Fruit fly (Drosophila melanogaster): ENCODE results near the gene CG7168.
A peak's percentile ranks its signal among the peaks of the same experiment; 100 is the strongest.

The CG7168 gene

DNA sequence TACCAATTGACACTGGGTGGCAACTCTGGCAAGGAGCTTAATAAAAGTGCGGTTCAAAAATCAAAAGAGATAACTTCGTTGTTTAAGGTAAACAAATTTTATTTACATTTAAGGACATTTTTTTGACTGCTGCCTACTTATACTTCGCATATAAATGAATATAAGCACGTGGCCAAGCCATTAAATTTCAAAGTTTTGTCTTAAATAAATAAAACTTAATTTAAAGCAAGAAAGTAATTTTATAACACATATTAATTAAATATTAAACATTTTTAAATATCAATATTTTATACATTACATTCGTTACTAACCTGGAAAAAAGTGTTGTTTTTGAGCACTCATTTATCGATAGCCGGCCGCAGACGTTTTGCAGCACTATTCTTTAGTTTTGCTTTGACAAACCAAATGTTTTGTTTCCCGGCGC is 37.2 kb downstream of the CG7168 start, which contains the start of the genes CG12321 and MED17 (continued):
- TF ChIP-seq Deaf1 (tag; optimal IDR thresholded peaks at IDR 0.05) = no peak
- TF ChIP-seq sna (GFP tag; IDR thresholded peaks at IDR 0.05; ENCODE audit: partially characterized antibody) = no peak
- TF ChIP-seq CG1603 (tag; optimal IDR thresholded peaks at IDR 0.05) = no peak
- peak; percentile 50; the same call in 1 of the 2 replicates for TF ChIP-seq Oaz (GFP tag; IDR thresholded peaks at IDR 0.05)
- TF ChIP-seq disco-r (GFP tag; optimal IDR thresholded peaks at IDR 0.05) = no peak
- TF ChIP-seq ssp (GFP tag; IDR thresholded peaks at IDR 0.05) = peak; percentile 87
- peak; percentile 29 for TF ChIP-seq Atf-2 (GFP tag; optimal IDR thresholded peaks at IDR 0.05)
- TF ChIP-seq CG13894 (tag; optimal IDR thresholded peaks at IDR 0.05) = no peak
- peak; percentile 85 for TF ChIP-seq ase (GFP tag; IDR thresholded peaks at IDR 0.05)
- no peak for TF ChIP-seq Hr78 (GFP tag; optimal IDR thresholded peaks at IDR 0.05)
- TF ChIP-seq dm (GFP tag; optimal IDR thresholded peaks at IDR 0.05) = peak; percentile 12
- peak; percentile 34 for TF ChIP-seq shn (GFP tag; optimal IDR thresholded peaks at IDR 0.05)
- TF ChIP-seq ems (GFP tag; optimal IDR thresholded peaks at IDR 0.05) = no peak
- no peak for TF ChIP-seq CG12071 (GFP tag; optimal IDR thresholded peaks at IDR 0.05)
- peak; percentile 64 for TF ChIP-seq CG7271 (tag; optimal IDR thresholded peaks at IDR 0.05)
- TF ChIP-seq CG3065 (GFP tag; optimal IDR thresholded peaks at IDR 0.05) = peak; percentile 82
- no peak for TF ChIP-seq CG1832 (GFP tag; optimal IDR thresholded peaks at IDR 0.05)
- peak; percentile 94 for TF ChIP-seq nmo (GFP tag; optimal IDR thresholded peaks at IDR 0.05)
- TF ChIP-seq CG3726 (GFP tag; IDR thresholded peaks at IDR 0.05) = peak; percentile 76; the same call in 2 of the 3 replicates
- TF ChIP-seq CTCF (GFP tag; optimal IDR thresholded peaks at IDR 0.05) = peak; percentile 48
- TF ChIP-seq CG14860 (GFP tag; IDR thresholded peaks at IDR 0.05; ENCODE audit: partially characterized antibody) = no peak
- peak; percentile 72; the same call in 2 of the 3 replicates for TF ChIP-seq H15 (GFP tag; IDR thresholded peaks at IDR 0.05)
- peak; percentile 41 for TF ChIP-seq CG3163 (GFP tag; optimal IDR thresholded peaks at IDR 0.05)
- TF ChIP-seq da (GFP tag; optimal IDR thresholded peaks at IDR 0.05) = no peak
- TF ChIP-seq CG2129 (GFP tag; IDR thresholded peaks at IDR 0.05; ENCODE audit: partially characterized antibody) = no peak
- peak; percentile 58 for TF ChIP-seq vfl (GFP tag; optimal IDR thresholded peaks at IDR 0.05)
- TF ChIP-seq Gsc (GFP tag; IDR thresholded peaks at IDR 0.05) = peak; percentile 52
- peak; percentile 73 for TF ChIP-seq B-H1 (GFP tag; IDR thresholded peaks at IDR 0.05)
- TF ChIP-seq Xrp1 (GFP tag; IDR thresholded peaks at IDR 0.05) = peak; percentile 92
- peak; percentile 31 for TF ChIP-seq pum (GFP tag; optimal IDR thresholded peaks at IDR 0.05)
- TF ChIP-seq tll (GFP tag; optimal IDR thresholded peaks at IDR 0.05) = no peak
- TF ChIP-seq CG12769 (tag; optimal IDR thresholded peaks at IDR 0.05) = no peak
- peak; percentile 56 for TF ChIP-seq CG7786 (GFP tag; optimal IDR thresholded peaks at IDR 0.05)
- peak; percentile 90 for TF ChIP-seq CG18262 (tag; optimal IDR thresholded peaks at IDR 0.05)
- peak; percentile 89 for TF ChIP-seq CG15269 (tag; optimal IDR thresholded peaks at IDR 0.05)
- TF ChIP-seq Drgx (GFP tag; IDR thresholded peaks at IDR 0.05) = peak; percentile 72
- peak; percentile 66 for TF ChIP-seq Dp (GFP tag; optimal IDR thresholded peaks at IDR 0.05)
- TF ChIP-seq CG6175 (GFP tag; IDR thresholded peaks at IDR 0.05) = peak; percentile 79; the same call in 2 of the 3 replicates

DNA sequence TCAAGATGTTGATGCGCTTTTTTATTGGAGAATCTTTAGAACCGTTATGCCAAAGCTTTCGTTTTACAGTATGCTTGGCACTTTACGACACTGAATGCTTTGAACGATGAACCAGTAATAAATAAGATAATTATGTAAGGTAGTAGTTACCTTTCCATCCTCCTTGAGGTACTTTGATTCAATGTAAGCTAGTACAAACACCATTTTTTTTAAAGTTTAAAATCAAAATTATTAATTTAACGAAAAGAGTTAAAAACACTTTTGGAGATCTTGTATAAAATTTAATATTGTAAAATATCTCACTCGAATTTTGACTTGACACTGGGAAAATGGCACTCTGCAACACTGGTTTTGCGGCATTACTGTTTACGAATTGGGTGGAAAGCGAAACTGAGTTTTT is 40.5 kb downstream of the CG7168 start, which contains the start of the genes Arp5 and CG7208:
TSS of gene Arp5 (plus strand) at position 114 of the 400 bp plus-strand sequence.
TSS of gene CG7208 (minus strand) at position 331 of the 400 bp plus-strand sequence.
- peak; percentile 81 for TF ChIP-seq phol (tag; optimal IDR thresholded peaks at IDR 0.05)
- TF ChIP-seq CG33557 (GFP tag; optimal IDR thresholded peaks at IDR 0.05) = peak; percentile 19
- TF ChIP-seq CG3995 (GFP tag; optimal IDR thresholded peaks at IDR 0.05) = peak; percentile 34
- no peak for TF ChIP-seq HLH3B (GFP tag; IDR thresholded peaks at IDR 0.05)
- no peak for TF ChIP-seq HLHmδ (GFP tag; optimal IDR thresholded peaks at IDR 0.05)
- TF ChIP-seq Mad (GFP tag; optimal IDR thresholded peaks at IDR 0.05) = peak; percentile 53
- no peak for TF ChIP-seq ash1 (GFP tag; optimal IDR thresholded peaks at IDR 0.05)
- TF ChIP-seq HmgD (GFP tag; optimal IDR thresholded peaks at IDR 0.05) = no peak
- TF ChIP-seq CG14014 (GFP tag; IDR thresholded peaks at IDR 0.05) = no peak; the same call in none of the 2 replicates
- no peak for TF ChIP-seq nerfin-2 (GFP tag; IDR thresholded peaks at IDR 0.05; ENCODE audit: partially characterized antibody)
- no peak for TF ChIP-seq CG2199 (GFP tag; IDR thresholded peaks at IDR 0.05)
- 0 out of 3 replicates have a peak, but pooled peaks have one; percentile 19 for TF ChIP-seq croc (GFP tag; conservative IDR thresholded peaks at IDR 0.05)
- TF ChIP-seq rib (GFP tag; IDR thresholded peaks at IDR 0.05) = no peak
- peak; percentile 68 for TF ChIP-seq CG10209 (GFP tag; optimal IDR thresholded peaks at IDR 0.05)
- TF ChIP-seq CG32772 (GFP tag; IDR thresholded peaks at IDR 0.05) = no peak

Data from whole organism, embryonic.